Worm (Caenorhabditis elegans): ENCODE results near the gene R151.2.

- TF ChIP-seq snpc-4 (GFP tag; optimal IDR thresholded peaks at IDR 0.05): no peak
- TF ChIP-seq snpc-4 (tag; optimal IDR thresholded peaks at IDR 0.05): no peak
- no peak for TF ChIP-seq F39B2.1 (GFP tag; IDR thresholded peaks at IDR 0.05)
- TF ChIP-seq madf-3 (GFP tag; IDR thresholded peaks at IDR 0.05): no peak
- no peak for TF ChIP-seq pha-4 (tag; optimal IDR thresholded peaks at IDR 0.05)
- TF ChIP-seq cebp-2 (GFP tag; IDR thresholded peaks at IDR 0.05): no peak
- TF ChIP-seq F49E8.2 (tag; optimal IDR thresholded peaks at IDR 0.05; ENCODE audit: insufficient read depth): no peak
Observed at ce11 chrIII:7192942-7193665, 16.7 kb upstream of the R151.2 start, which contains the start of gene mec-14.

Data from whole organism, young adult.